Worm (Caenorhabditis elegans) whole organism, early embryonic: Measurements from ENCODE around the gene drd-10.

Experiments
- B0310.2 ChIP-seq: sonication (generic microtip); optimal IDR thresholded peaks from 2 replicates; lab custom pipeline; 2016; ENCODE audit warnings: mild to moderate bottlenecking, missing genetic modification characterization, missing compliant biosample characterization
- aly-1 ChIP-seq: sonication (generic microtip); optimal IDR thresholded peaks from 2 replicates; lab custom pipeline; 2016; ENCODE audit warnings: missing genetic modification characterization, missing compliant biosample characterization
- ama-1 ChIP-seq: fragments of 150-350 bp; optimal IDR thresholded peaks from 2 replicates; lab custom pipeline; 2014
- ceh-13 ChIP-seq: fragments of 200-800 bp; sonication (Bioruptor generic); optimal IDR thresholded peaks from 2 replicates; lab custom pipeline; 2018; ENCODE audit warnings: mild to moderate bottlenecking, missing genetic modification characterization, missing compliant biosample characterization
- ets-7 ChIP-seq: sonication (generic microtip); optimal IDR thresholded peaks from 2 replicates; lab custom pipeline; 2016; ENCODE audit warnings: missing genotype, missing genetic modification characterization, missing compliant biosample characterization
- flt-1 ChIP-seq: fragments of 200-800 bp; sonication (Bioruptor generic); IDR thresholded peaks from 2 replicates; pipeline ENCODE4 v1.3.6; 2022; ENCODE audit warnings: missing genetic modification characterization, missing compliant biosample characterization
- hmbx-1 ChIP-seq: sonication (generic microtip); optimal IDR thresholded peaks from 2 replicates; lab custom pipeline; 2016; ENCODE audit warnings: mild to moderate bottlenecking, missing genetic modification characterization, missing compliant biosample characterization
- sea-1 ChIP-seq: fragments of 200-800 bp; sonication (Bioruptor generic); conservative IDR thresholded peaks from 2 replicates; pipeline ENCODE4 v1.3.6; 2022; ENCODE audit warnings: missing genetic modification characterization, missing compliant biosample characterization
- tbx-11 ChIP-seq: fragments of 200-800 bp; sonication (Bioruptor generic); IDR thresholded peaks from 2 replicates; pipeline ENCODE4 v1.3.6; 2022; ENCODE audit warnings: missing genetic modification characterization, missing compliant biosample characterization
- tra-4 ChIP-seq: sonication (generic microtip); optimal IDR thresholded peaks from 2 replicates; lab custom pipeline; 2017; ENCODE audit warnings: missing genetic modification characterization, missing compliant biosample characterization

DNA sequence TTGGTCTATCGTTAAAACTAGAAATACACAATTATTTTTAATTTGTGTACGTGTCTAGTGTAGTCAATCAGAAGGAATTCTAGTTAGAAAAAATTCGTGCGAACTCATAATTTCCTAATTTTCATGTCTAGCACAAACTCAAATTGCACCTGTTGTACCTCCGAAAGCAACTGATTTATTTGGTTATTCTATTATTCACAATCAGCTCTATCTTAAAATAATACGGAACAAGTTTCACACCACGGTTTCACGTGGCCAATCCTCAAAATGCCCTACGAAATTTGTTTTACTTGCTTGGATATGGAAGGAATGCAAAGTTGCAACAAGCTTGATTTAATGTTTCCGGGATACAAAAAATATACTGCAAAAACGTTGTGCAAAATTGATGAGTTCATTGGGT, 5.2 kb downstream of the drd-10 start, which contains the start of gene srw-127:
- TF ChIP-seq aly-1 (no peak), ceh-13 (GFP tag; lab: Kevin White, UChicago) (no peak), hmbx-1 (tag; lab: Kevin White, UChicago) (no peak), ets-7 (tag; lab: Kevin White, UChicago) (no peak), ama-1 (no peak), sea-1 (no peak), flt-1 (GFP tag; lab: Robert Waterston, UW) (no peak), tbx-11 (GFP tag; lab: Robert Waterston, UW) (no peak), B0310.2 (tag; lab: Kevin White, UChicago) (no peak), tra-4 (tag; lab: Kevin White, UChicago) (no peak)
